Worm (Caenorhabditis elegans) whole organism, L2 larva: ENCODE measurements around the gene W09B6.4.

Experiments used
- Y55F3AM.14 ChIP-seq: fragments of 200-800 bp; sonication (Bioruptor generic); optimal IDR thresholded peaks from 2 replicates; lab custom pipeline; 2018; ENCODE audit warnings: mild to moderate bottlenecking, missing genetic modification characterization, missing compliant biosample characterization
- elt-3 ChIP-seq: sonication (generic microtip); optimal IDR thresholded peaks from 2 replicates; lab custom pipeline; 2017; ENCODE audit warnings: missing biosample characterization, missing genetic modification characterization
- fos-1 ChIP-seq: fragments of 150-350 bp; optimal IDR thresholded peaks from 2 replicates; lab custom pipeline; 2014; ENCODE audit warnings: missing biosample characterization, missing genetic modification characterization
- lin-13 ChIP-seq: fragments of 150-350 bp; optimal IDR thresholded peaks from 2 replicates; lab custom pipeline; 2014; ENCODE audit warnings: missing biosample characterization, missing genetic modification reagents, missing genetic modification characterization
- lsy-2 ChIP-seq, 2 experiments: fragments of 150-350 bp in 1 of 2; sonication (generic microtip) in 1 of 2; optimal IDR thresholded peaks; 2 replicates each; lab custom pipeline; 2014 to 2017; ENCODE audit warnings: missing biosample characterization in 2 of 2, missing genetic modification characterization in 2 of 2
- mbf-1 ChIP-seq: sonication (generic microtip); optimal IDR thresholded peaks from 2 replicates; lab custom pipeline; 2017; ENCODE audit warnings: missing biosample characterization, missing genetic modification characterization
- nhr-11 ChIP-seq: fragments of 150-350 bp; optimal IDR thresholded peaks from 2 replicates; lab custom pipeline; 2014; ENCODE audit warnings: missing biosample characterization, missing genetic modification characterization
- nhr-6 ChIP-seq: fragments of 150-350 bp; optimal IDR thresholded peaks from 2 replicates; lab custom pipeline; 2014; ENCODE audit warnings: missing biosample characterization, missing genetic modification characterization
- skn-1 ChIP-seq: sonication (generic microtip); optimal IDR thresholded peaks from 2 replicates; lab custom pipeline; 2017; ENCODE audit warnings: missing biosample characterization, missing genetic modification characterization
- unc-62 ChIP-seq: fragments of 150-350 bp; optimal IDR thresholded peaks from 2 replicates; lab custom pipeline; 2014; ENCODE audit warnings: missing biosample characterization, missing genetic modification reagents, missing genetic modification characterization
- ztf-4 ChIP-seq: fragments of 150-350 bp; optimal IDR thresholded peaks from 2 replicates; lab custom pipeline; 2014; ENCODE audit warnings: missing biosample characterization, missing genetic modification characterization

- TF ChIP-seq fos-1 (tag; lab: Kevin White, UChicago), result no peak
- no peak for TF ChIP-seq ztf-4 (tag; lab: Kevin White, UChicago)
- TF ChIP-seq unc-62 (GFP tag; lab: Kevin White, UChicago), result no peak
- TF ChIP-seq Y55F3AM.14 (GFP tag; lab: Kevin White, UChicago), result no peak
- TF ChIP-seq nhr-6 (tag; lab: Kevin White, UChicago), result no peak
- TF ChIP-seq lsy-2 (tag; optimal IDR thresholded peaks at IDR 0.05; lab: Kevin White, UChicago), result no peak
- TF ChIP-seq mbf-1 (tag; lab: Kevin White, UChicago), result no peak
- TF ChIP-seq elt-3 (tag; lab: Kevin White, UChicago), result no peak
- no peak for TF ChIP-seq nhr-11 (tag; lab: Kevin White, UChicago)
- no peak for TF ChIP-seq skn-1 (tag; lab: Kevin White, UChicago)
- no peak for TF ChIP-seq lin-13
These were observed 38.4 kb downstream of the W09B6.4 start for ce11 chrII:1102209-1102608.
